Worm (Caenorhabditis elegans) whole organism, midembryonic: ENCODE results near the gene lin-37.

Experiments used
- T22C8.4 ChIP-seq: fragments of 200-800 bp; sonication (Bioruptor generic); IDR thresholded peaks from 2 replicates; pipeline ENCODE4 v1.3.6; 2022; ENCODE audit warnings: missing genetic modification characterization, missing compliant biosample characterization
- cog-1 ChIP-seq: sonication (generic microtip); optimal IDR thresholded peaks from 2 replicates; lab custom pipeline; 2016; ENCODE audit warnings: missing genetic modification characterization, missing compliant biosample characterization
- flt-1 ChIP-seq: fragments of 200-800 bp; sonication (Bioruptor generic); IDR thresholded peaks from 2 replicates; pipeline ENCODE4 v1.3.6; 2022; ENCODE audit warnings: missing genetic modification characterization, missing compliant biosample characterization
- klf-2 ChIP-seq: fragments of 200-800 bp; sonication (Bioruptor generic); conservative IDR thresholded peaks from 2 replicates; pipeline ENCODE4 v1.3.6; 2022; ENCODE audit warnings: missing genetic modification reagents, missing genetic modification characterization, missing compliant biosample characterization
- med-1 ChIP-seq: sonication (generic microtip); optimal IDR thresholded peaks from 2 replicates; lab custom pipeline; 2017; ENCODE audit warnings: missing genetic modification characterization, mild to moderate bottlenecking, missing compliant biosample characterization, antibody characterized with exemption, missing genetic modification reagents; ENCODE audit not compliant: insufficient read depth
- ref-1 ChIP-seq: fragments of 200-800 bp; sonication (Bioruptor generic); conservative IDR thresholded peaks from 2 replicates; pipeline ENCODE4 v1.3.6; 2022; ENCODE audit warnings: missing genetic modification reagents, missing genetic modification characterization, missing compliant biosample characterization
- tab-1 ChIP-seq: fragments of 200-800 bp; sonication (Bioruptor generic); IDR thresholded peaks from 2 replicates; pipeline ENCODE4 v1.3.6; 2022; ENCODE audit warnings: missing genetic modification characterization, missing compliant biosample characterization
- ztf-23 ChIP-seq: fragments of 200-800 bp; sonication (Bioruptor generic); IDR thresholded peaks from 2 replicates; pipeline ENCODE4 v1.3.6; 2022; ENCODE audit warnings: missing genetic modification reagents, missing genetic modification characterization, missing compliant biosample characterization
- ztf-29 ChIP-seq: fragments of 200-800 bp; sonication (Bioruptor generic); IDR thresholded peaks from 2 replicates; pipeline ENCODE4 v1.3.6; 2022; ENCODE audit warnings: missing genetic modification reagents, missing genetic modification characterization, missing compliant biosample characterization

The lin-37 gene

ce11 chrIII:7029105-7029504, 43.2 kb downstream of the lin-37 start, which contains the start of gene cyk-1:
cyk-1 (minus strand) TSS chrIII:7029205.
- no peak for TF ChIP-seq klf-2
- no peak for TF ChIP-seq cog-1 (tag; lab: Kevin White, UChicago)
- no peak for TF ChIP-seq T22C8.4 (GFP tag; lab: Robert Waterston, UW)
- no peak for TF ChIP-seq flt-1 (GFP tag; lab: Robert Waterston, UW)
- no peak for TF ChIP-seq ztf-29 (GFP tag; lab: Robert Waterston, UW)
- no peak for TF ChIP-seq ztf-23 (GFP tag; lab: Robert Waterston, UW)
- no peak for TF ChIP-seq tab-1 (GFP tag; lab: Robert Waterston, UW)

- TF ChIP-seq flt-1 (GFP tag; lab: Robert Waterston, UW): no peak; the same call in 1 of the 2 replicates
Measured at ce11 chrIII:7025839-7026238, 46.5 kb downstream of the lin-37 start.

ce11 chrIII:7021156-7021637, 51.2 kb downstream of the lin-37 start, which contains the start of gene rfl-1:
rfl-1 (plus strand) TSS chrIII:7021206.
- TF ChIP-seq T22C8.4 (GFP tag; lab: Robert Waterston, UW) (no peak), klf-2 (no peak), tab-1 (GFP tag; lab: Robert Waterston, UW) (no peak), med-1 (GFP tag; lab: Kevin White, UChicago) (no peak), ztf-29 (GFP tag; lab: Robert Waterston, UW) (no peak), ztf-23 (GFP tag; lab: Robert Waterston, UW) (no peak), flt-1 (GFP tag; lab: Robert Waterston, UW) (no peak), cog-1 (tag; lab: Kevin White, UChicago) (no peak), ref-1 (GFP tag; lab: Robert Waterston, UW) (no peak)
